Fruit fly (Drosophila melanogaster): ENCODE results near the gene Jon66Ci.
A peak's percentile ranks its signal among the peaks of the same experiment; 100 is the strongest.

Jon66Ci gene

dm6 chr3L:8358776-8359455 lies 32.4 kb upstream of the Jon66Ci start:
- no peak for TF ChIP-seq CG33017 (tag; optimal IDR thresholded peaks at IDR 0.05)
- no peak for TF ChIP-seq CG1620 (GFP tag; optimal IDR thresholded peaks at IDR 0.05)
- TF ChIP-seq ovo (GFP tag; optimal IDR thresholded peaks at IDR 0.05), result peak; percentile 98
- TF ChIP-seq kay (GFP tag; ENCODE audit: borderline replicate concordance), result peak; percentile 99
- peak; percentile 99 for TF ChIP-seq cic (GFP tag; optimal IDR thresholded peaks at IDR 0.05)
- no peak for TF ChIP-seq bab1 (GFP tag; optimal IDR thresholded peaks at IDR 0.05)
- no peak for TF ChIP-seq CG11617 (GFP tag; optimal IDR thresholded peaks at IDR 0.05)
- no peak for TF ChIP-seq pad (GFP tag; optimal IDR thresholded peaks at IDR 0.05)
- TF ChIP-seq CG7045 (GFP tag; optimal IDR thresholded peaks at IDR 0.05), result no peak
- no peak for TF ChIP-seq cnc (optimal IDR thresholded peaks at IDR 0.05)
- peak; percentile 32 for TF ChIP-seq Mnt (GFP tag; optimal IDR thresholded peaks at IDR 0.05)
- no peak for TF ChIP-seq CG5204 (GFP tag; optimal IDR thresholded peaks at IDR 0.05)
- TF ChIP-seq Clk (GFP tag; optimal IDR thresholded peaks at IDR 0.05), result no peak
- peak; percentile 73 for TF ChIP-seq CG12768 (GFP tag; optimal IDR thresholded peaks at IDR 0.05)
- peak; percentile 31 for TF ChIP-seq Hr96 (GFP tag; optimal IDR thresholded peaks at IDR 0.05)
- peak; percentile 61 for TF ChIP-seq tj (GFP tag; optimal IDR thresholded peaks at IDR 0.05)
- TF ChIP-seq CG14711 (tag; optimal IDR thresholded peaks at IDR 0.05), result no peak
- no peak for TF ChIP-seq Crg-1 (GFP tag; optimal IDR thresholded peaks at IDR 0.05)
- TF ChIP-seq CG7101 (tag; optimal IDR thresholded peaks at IDR 0.05), result no peak
- no peak for TF ChIP-seq toe (GFP tag; optimal IDR thresholded peaks at IDR 0.05)

DNA sequence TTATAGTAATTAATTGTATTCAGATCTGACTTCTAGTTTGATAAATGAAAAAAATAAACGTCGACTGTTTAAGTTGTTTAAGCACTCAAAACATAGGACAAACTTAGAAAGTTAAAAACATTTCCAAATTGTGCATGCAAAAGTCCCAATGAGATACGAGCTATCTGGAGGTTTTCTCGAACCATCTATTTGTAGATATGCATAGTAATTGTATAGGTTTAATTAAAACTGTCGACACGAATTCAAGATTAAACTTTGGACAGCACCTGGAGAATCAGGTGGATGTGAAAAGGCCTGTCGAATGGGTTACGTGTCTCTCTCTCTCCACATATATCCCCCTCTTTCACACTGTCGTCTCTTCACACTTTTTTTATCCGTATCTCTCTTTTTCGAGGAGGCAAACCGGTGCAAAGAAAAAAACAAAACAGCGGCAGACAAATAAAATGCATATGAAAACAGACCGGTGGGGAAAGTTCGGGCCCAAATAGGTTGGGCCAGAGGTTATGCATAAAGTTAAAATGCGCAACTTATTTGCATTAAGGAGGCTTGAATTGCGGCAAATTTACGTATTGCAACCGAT lies 31.2 kb upstream of the Jon66Ci start:
- TF ChIP-seq CG33017 (tag; optimal IDR thresholded peaks at IDR 0.05) (no peak), kay (GFP tag; ENCODE audit: borderline replicate concordance) (peak; percentile 92), CG12768 (GFP tag; optimal IDR thresholded peaks at IDR 0.05) (peak; percentile 26), cnc (optimal IDR thresholded peaks at IDR 0.05) (no peak)

- peak; percentile 63 for TF ChIP-seq Mnt (GFP tag; optimal IDR thresholded peaks at IDR 0.05)
- TF ChIP-seq ovo (GFP tag; optimal IDR thresholded peaks at IDR 0.05), result peak; percentile 44
- TF ChIP-seq CG7101 (tag; optimal IDR thresholded peaks at IDR 0.05), result peak; percentile 38
- no peak for TF ChIP-seq CG5204 (GFP tag; optimal IDR thresholded peaks at IDR 0.05)
- TF ChIP-seq Clk (GFP tag; optimal IDR thresholded peaks at IDR 0.05), result no peak
- peak; percentile 71 for TF ChIP-seq tj (GFP tag; optimal IDR thresholded peaks at IDR 0.05)
- TF ChIP-seq pad (GFP tag; optimal IDR thresholded peaks at IDR 0.05), result peak; percentile 36
- TF ChIP-seq Crg-1 (GFP tag; optimal IDR thresholded peaks at IDR 0.05), result peak; percentile 29
- TF ChIP-seq cnc (optimal IDR thresholded peaks at IDR 0.05), result peak; percentile 71 to 78
- peak; percentile 41 for TF ChIP-seq Hr96 (GFP tag; optimal IDR thresholded peaks at IDR 0.05)
- TF ChIP-seq cic (GFP tag; optimal IDR thresholded peaks at IDR 0.05), result peak; percentile 71
- TF ChIP-seq kay (GFP tag; ENCODE audit: borderline replicate concordance), result no peak
- TF ChIP-seq CG14711 (tag; optimal IDR thresholded peaks at IDR 0.05), result no peak
- TF ChIP-seq CG7045 (GFP tag; optimal IDR thresholded peaks at IDR 0.05), result no peak
- TF ChIP-seq CG11617 (GFP tag; optimal IDR thresholded peaks at IDR 0.05), result peak; percentile 59
- peak; percentile 46 for TF ChIP-seq toe (GFP tag; optimal IDR thresholded peaks at IDR 0.05)
- TF ChIP-seq bab1 (GFP tag; optimal IDR thresholded peaks at IDR 0.05), result peak; percentile 80
- TF ChIP-seq CG33017 (tag; optimal IDR thresholded peaks at IDR 0.05), result peak; percentile 69
- peak; percentile 34 for TF ChIP-seq CG1620 (GFP tag; optimal IDR thresholded peaks at IDR 0.05)
- TF ChIP-seq CG12768 (GFP tag; optimal IDR thresholded peaks at IDR 0.05), result peak; percentile 1
Observed at dm6 chr3L:8360643-8361110, 30.7 kb upstream of the Jon66Ci start, which contains the start of gene Idh. Gene Idh, minus strand, starts transcription at chr3L:8360906.

DNA sequence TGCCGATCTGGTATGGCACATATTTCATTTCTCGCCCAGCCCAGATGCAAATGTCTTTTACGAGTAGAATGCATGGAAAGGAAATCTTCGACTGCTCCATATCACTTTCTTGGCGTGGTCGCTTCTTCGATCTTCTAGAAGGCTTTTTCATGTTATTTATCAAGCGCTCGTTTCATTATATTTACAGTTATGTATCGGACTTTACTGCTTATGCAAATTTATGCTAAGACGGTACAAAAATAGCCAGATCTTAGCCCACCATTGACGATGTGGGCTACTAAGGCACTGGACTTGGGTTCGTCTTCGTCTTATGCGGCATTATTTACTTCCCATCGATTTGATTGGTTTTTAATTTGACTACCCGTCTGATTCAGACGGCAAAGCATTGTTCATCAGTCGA lies 28.1 kb upstream of the Jon66Ci start:
- no peak for TF ChIP-seq CG1620 (GFP tag; optimal IDR thresholded peaks at IDR 0.05)

- TF ChIP-seq pad (GFP tag; optimal IDR thresholded peaks at IDR 0.05) (no peak), Hr96 (GFP tag; optimal IDR thresholded peaks at IDR 0.05) (no peak), kay (GFP tag; ENCODE audit: borderline replicate concordance) (no peak), bab1 (GFP tag; optimal IDR thresholded peaks at IDR 0.05) (no peak), toe (GFP tag; optimal IDR thresholded peaks at IDR 0.05) (no peak), Crg-1 (GFP tag; optimal IDR thresholded peaks at IDR 0.05) (no peak), CG14711 (tag; optimal IDR thresholded peaks at IDR 0.05) (no peak), tj (GFP tag; optimal IDR thresholded peaks at IDR 0.05) (no peak), Clk (GFP tag; optimal IDR thresholded peaks at IDR 0.05) (no peak), cic (GFP tag; optimal IDR thresholded peaks at IDR 0.05) (no peak), CG5204 (GFP tag; optimal IDR thresholded peaks at IDR 0.05) (no peak), CG7045 (GFP tag; optimal IDR thresholded peaks at IDR 0.05) (no peak), CG11617 (GFP tag; optimal IDR thresholded peaks at IDR 0.05) (no peak), CG33017 (tag; optimal IDR thresholded peaks at IDR 0.05) (no peak), CG12768 (GFP tag; optimal IDR thresholded peaks at IDR 0.05) (no peak), CG1620 (GFP tag; optimal IDR thresholded peaks at IDR 0.05) (no peak)
Observed at dm6 chr3L:8368694-8369344, 22.5 kb upstream of the Jon66Ci start.

dm6 chr3L:8369456-8369855 lies 21.9 kb upstream of the Jon66Ci start:
- peak; percentile 14 for TF ChIP-seq kay (GFP tag; ENCODE audit: borderline replicate concordance)
- TF ChIP-seq CG12768 (GFP tag; optimal IDR thresholded peaks at IDR 0.05), result no peak
